Worm (Caenorhabditis elegans) whole organism, late embryonic: ENCODE measurements around the gene F34D6.1.
"Not testable (repeated sequence)": the region's sequence is repeated elsewhere in the genome, so short reads cannot be mapped to it uniquely, and the experiment has no call there.

ENCODE experiments used
- C08G9.2 ChIP-seq: sonication (generic microtip); optimal IDR thresholded peaks from 2 replicates; lab custom pipeline; 2016; ENCODE audit warnings: mild to moderate bottlenecking, missing genetic modification characterization, moderate library complexity, missing compliant biosample characterization
- T23F11.4 ChIP-seq: fragments of 200-800 bp; sonication (Bioruptor generic); optimal IDR thresholded peaks from 2 replicates; lab custom pipeline; 2018; ENCODE audit warnings: mild to moderate bottlenecking, missing genetic modification characterization, missing compliant biosample characterization
- ahr-1 ChIP-seq: sonication (generic microtip); optimal IDR thresholded peaks from 2 replicates; lab custom pipeline; 2016; ENCODE audit warnings: missing genetic modification characterization, missing compliant biosample characterization
- ceh-24 ChIP-seq: sonication (generic microtip); optimal IDR thresholded peaks from 2 replicates; lab custom pipeline; 2016; ENCODE audit warnings: mild to moderate bottlenecking, missing genetic modification characterization, missing compliant biosample characterization
- ceh-31 ChIP-seq: sonication (generic microtip); optimal IDR thresholded peaks from 2 replicates; lab custom pipeline; 2016; ENCODE audit warnings: missing genetic modification characterization, missing compliant biosample characterization
- ceh-45 ChIP-seq: fragments of 200-800 bp; sonication (Bioruptor generic); IDR thresholded peaks from 2 replicates; pipeline ENCODE4 v1.3.6; 2022; ENCODE audit warnings: missing genetic modification reagents, missing genetic modification characterization, missing compliant biosample characterization
- ceh-48 ChIP-seq: sonication (generic microtip); optimal IDR thresholded peaks from 2 replicates; lab custom pipeline; 2016; ENCODE audit warnings: missing genetic modification characterization, inconsistent platforms, missing compliant biosample characterization
- ceh-6 ChIP-seq: fragments of 200-800 bp; sonication (Bioruptor generic); optimal IDR thresholded peaks from 2 replicates; lab custom pipeline; 2018; ENCODE audit warnings: mild to moderate bottlenecking, missing genetic modification characterization, missing compliant biosample characterization
- ceh-9 ChIP-seq: sonication (generic microtip); optimal IDR thresholded peaks from 2 replicates; lab custom pipeline; 2016; ENCODE audit warnings: mild to moderate bottlenecking, missing genetic modification characterization, inconsistent platforms, missing compliant biosample characterization
- dmd-4 ChIP-seq: sonication (generic microtip); optimal IDR thresholded peaks from 2 replicates; lab custom pipeline; 2016; ENCODE audit warnings: borderline replicate concordance, missing genetic modification characterization, missing compliant biosample characterization
- elt-2 ChIP-seq: sonication (generic microtip); optimal IDR thresholded peaks from 2 replicates; lab custom pipeline; 2016; ENCODE audit warnings: missing genetic modification reagents, missing genetic modification characterization, missing compliant biosample characterization
- elt-4 ChIP-seq: sonication (generic microtip); optimal IDR thresholded peaks from 2 replicates; lab custom pipeline; 2016; ENCODE audit warnings: missing genetic modification characterization, missing compliant biosample characterization
- eyg-1 ChIP-seq: sonication (generic microtip); optimal IDR thresholded peaks from 2 replicates; lab custom pipeline; 2016; ENCODE audit warnings: missing genotype, missing genetic modification characterization, missing compliant biosample characterization
- fkh-10 ChIP-seq: fragments of 150-350 bp; optimal IDR thresholded peaks from 2 replicates; lab custom pipeline; 2014; ENCODE audit warnings: missing biosample characterization, missing genetic modification reagents, missing genetic modification characterization
- fkh-6 ChIP-seq: sonication (generic microtip); optimal IDR thresholded peaks from 2 replicates; lab custom pipeline; 2016; ENCODE audit warnings: missing genetic modification characterization, missing compliant biosample characterization
- gmeb-2 ChIP-seq: sonication (generic microtip); optimal IDR thresholded peaks from 2 replicates; lab custom pipeline; 2016; ENCODE audit warnings: missing genetic modification characterization, inconsistent platforms, missing compliant biosample characterization
- lim-6 ChIP-seq: sonication (generic microtip); optimal IDR thresholded peaks from 2 replicates; lab custom pipeline; 2016; ENCODE audit warnings: missing genetic modification characterization, missing compliant biosample characterization
- madf-2 ChIP-seq: sonication (generic microtip); optimal IDR thresholded peaks from 2 replicates; lab custom pipeline; 2017; ENCODE audit warnings: missing genetic modification characterization, missing compliant biosample characterization
- mec-3 ChIP-seq: sonication (generic microtip); optimal IDR thresholded peaks from 2 replicates; lab custom pipeline; 2016; ENCODE audit warnings: borderline replicate concordance, missing genetic modification characterization, missing compliant biosample characterization
- nfya-1 ChIP-seq: sonication (generic microtip); optimal IDR thresholded peaks from 2 replicates; lab custom pipeline; 2017; ENCODE audit warnings: missing genetic modification characterization, mild to moderate bottlenecking, missing compliant biosample characterization, antibody characterized with exemption, moderate library complexity
- nhr-11 ChIP-seq: fragments of 150-350 bp; optimal IDR thresholded peaks from 2 replicates; lab custom pipeline; 2014; ENCODE audit warnings: missing biosample characterization, missing genetic modification characterization
- npax-4 ChIP-seq: sonication (generic microtip); optimal IDR thresholded peaks from 2 replicates; lab custom pipeline; 2016; ENCODE audit warnings: missing genetic modification characterization, missing compliant biosample characterization
- odd-2 ChIP-seq: sonication (generic microtip); optimal IDR thresholded peaks from 2 replicates; lab custom pipeline; 2017; ENCODE audit warnings: antibody characterized with exemption, mild to moderate bottlenecking, missing genetic modification characterization, missing compliant biosample characterization
- pax-1 ChIP-seq: fragments of 150-350 bp; optimal IDR thresholded peaks from 2 replicates; lab custom pipeline; 2014; ENCODE audit warnings: missing biosample characterization, missing genetic modification characterization
- ref-2 ChIP-seq: sonication (generic microtip); optimal IDR thresholded peaks from 2 replicates; lab custom pipeline; 2016; ENCODE audit warnings: missing genetic modification characterization, missing compliant biosample characterization
- rnt-1 ChIP-seq: sonication (generic microtip); optimal IDR thresholded peaks from 2 replicates; lab custom pipeline; 2016; ENCODE audit warnings: missing genetic modification characterization, missing compliant biosample characterization
- sox-4 ChIP-seq: sonication (generic microtip); optimal IDR thresholded peaks from 2 replicates; lab custom pipeline; 2017; ENCODE audit warnings: mild to moderate bottlenecking, missing genetic modification characterization, inconsistent platforms, missing compliant biosample characterization
- syd-9 ChIP-seq: sonication (generic microtip); optimal IDR thresholded peaks from 2 replicates; lab custom pipeline; 2016; ENCODE audit warnings: mild to moderate bottlenecking, missing genetic modification characterization, moderate library complexity, missing compliant biosample characterization
- tbx-2 ChIP-seq: sonication (generic microtip); optimal IDR thresholded peaks from 2 replicates; lab custom pipeline; 2016; ENCODE audit warnings: missing genetic modification characterization, missing compliant biosample characterization
- tbx-7 ChIP-seq: sonication (generic microtip); optimal IDR thresholded peaks from 2 replicates; lab custom pipeline; 2016; ENCODE audit warnings: missing genotype, missing genetic modification characterization, missing compliant biosample characterization
- ttx-3 ChIP-seq: sonication (generic microtip); optimal IDR thresholded peaks from 2 replicates; lab custom pipeline; 2016; ENCODE audit warnings: missing genetic modification reagents, missing genetic modification characterization, missing compliant biosample characterization
- unc-42 ChIP-seq: sonication (generic microtip); optimal IDR thresholded peaks from 2 replicates; lab custom pipeline; 2016; ENCODE audit warnings: missing genotype, missing genetic modification characterization, missing compliant biosample characterization
- unc-55 ChIP-seq: sonication (generic microtip); optimal IDR thresholded peaks from 2 replicates; lab custom pipeline; 2017; ENCODE audit warnings: missing biosample characterization, missing genetic modification reagents, missing genetic modification characterization
- unc-86 ChIP-seq: sonication (generic microtip); optimal IDR thresholded peaks from 2 replicates; lab custom pipeline; 2016; ENCODE audit warnings: missing genetic modification characterization, missing compliant biosample characterization
- ztf-16 ChIP-seq: sonication (generic microtip); optimal IDR thresholded peaks from 2 replicates; lab custom pipeline; 2017; ENCODE audit warnings: missing genetic modification characterization, missing compliant biosample characterization

F34D6.1 gene

ce11 chrII:2659364-2659763 lies 21.7 kb downstream of the F34D6.1 start, which contains the start of gene gcy-21:
Gene gcy-21 (plus strand): TSS chrII:2659664.
- TF ChIP-seq ceh-31 (tag; lab: Kevin White, UChicago) = no peak
- TF ChIP-seq, all 69 proteins: peak for 0

ce11 chrII:2656606-2657005 lies 24.4 kb downstream of the F34D6.1 start, which contains the start of gene sri-47:
Gene sri-47 (plus strand): TSS chrII:2656906.
- no peak for TF ChIP-seq nfya-1
- TF ChIP-seq dmd-4 (tag; lab: Kevin White, UChicago) = no peak
- TF ChIP-seq elt-2 (tag; lab: Kevin White, UChicago) = no peak
- TF ChIP-seq ahr-1 = no peak
- no peak for TF ChIP-seq ceh-24
- no peak for TF ChIP-seq T23F11.4 (GFP tag; lab: Kevin White, UChicago)
- TF ChIP-seq, all 69 proteins: peak for 0

- TF ChIP-seq unc-55 (no peak), nhr-11 (tag; lab: Kevin White, UChicago) (no peak), ceh-48 (tag; lab: Kevin White, UChicago) (no peak), lim-6 (tag; lab: Kevin White, UChicago) (no peak), eyg-1 (tag; lab: Kevin White, UChicago) (no peak), mec-3 (tag; lab: Kevin White, UChicago) (no peak), fkh-6 (no peak), gmeb-2 (no peak), npax-4 (tag; lab: Kevin White, UChicago) (no peak)
Observed at ce11 chrII:2649539-2649938, 31.5 kb downstream of the F34D6.1 start, which contains the start of the genes F22E5.13 and F22E5.6. Gene F22E5.13 (minus strand): TSS chrII:2649639. Gene F22E5.6 (plus strand): TSS chrII:2649835.

- no peak for TF ChIP-seq elt-4 (tag; lab: Kevin White, UChicago)
- no peak for TF ChIP-seq tbx-7 (tag; lab: Kevin White, UChicago)
- no peak for TF ChIP-seq ttx-3
- no peak for TF ChIP-seq ahr-1
- no peak for TF ChIP-seq pax-1 (tag; lab: Kevin White, UChicago)
- TF ChIP-seq ztf-16 (tag; lab: Kevin White, UChicago) = no peak
- no peak for TF ChIP-seq tbx-2 (tag; lab: Kevin White, UChicago)
- TF ChIP-seq syd-9 (tag; lab: Kevin White, UChicago) = no peak
- TF ChIP-seq ceh-9 (tag; lab: Kevin White, UChicago) = no peak
- no peak for TF ChIP-seq ref-2 (tag; lab: Kevin White, UChicago)
- no peak for TF ChIP-seq madf-2
- no peak for TF ChIP-seq ceh-6 (GFP tag; lab: Kevin White, UChicago)
- TF ChIP-seq fkh-6 = no peak
- TF ChIP-seq sox-4 (tag; lab: Kevin White, UChicago) = no peak
- TF ChIP-seq odd-2 (tag; lab: Kevin White, UChicago) = no peak
Observed at ce11 chrII:2649015-2649414, 32.0 kb downstream of the F34D6.1 start.

- TF ChIP-seq T23F11.4 (GFP tag; lab: Kevin White, UChicago); unc-86 (tag; lab: Kevin White, UChicago); lim-6 (tag; lab: Kevin White, UChicago): not testable (repeated sequence)
Observed at ce11 chrII:2646756-2647155, 34.3 kb downstream of the F34D6.1 start, which contains the start of gene F22E5.12. Gene F22E5.12 (minus strand): TSS chrII:2646856.

- TF ChIP-seq unc-42 = no peak
- TF ChIP-seq ceh-45 = no peak
- TF ChIP-seq ceh-48 (tag; lab: Kevin White, UChicago) = no peak
- TF ChIP-seq ttx-3 = no peak
- TF ChIP-seq elt-2 (tag; lab: Kevin White, UChicago) = no peak
- no peak for TF ChIP-seq fkh-10 (GFP tag; lab: Kevin White, UChicago)
- no peak for TF ChIP-seq C08G9.2 (tag; lab: Kevin White, UChicago)
- no peak for TF ChIP-seq ceh-9 (tag; lab: Kevin White, UChicago)
- TF ChIP-seq odd-2 (tag; lab: Kevin White, UChicago) = no peak
- TF ChIP-seq nfya-1 = no peak
- TF ChIP-seq mec-3 (tag; lab: Kevin White, UChicago) = no peak
- no peak for TF ChIP-seq rnt-1
- TF ChIP-seq nhr-11 (tag; lab: Kevin White, UChicago) = no peak
- no peak for TF ChIP-seq ahr-1
Observed at ce11 chrII:2644498-2644897, 36.5 kb downstream of the F34D6.1 start, which contains the start of gene F22E5.11. Gene F22E5.11 (minus strand): TSS chrII:2644598.
